Fruit fly (Drosophila melanogaster): ENCODE results near the gene Set.

The Set gene

DNA sequence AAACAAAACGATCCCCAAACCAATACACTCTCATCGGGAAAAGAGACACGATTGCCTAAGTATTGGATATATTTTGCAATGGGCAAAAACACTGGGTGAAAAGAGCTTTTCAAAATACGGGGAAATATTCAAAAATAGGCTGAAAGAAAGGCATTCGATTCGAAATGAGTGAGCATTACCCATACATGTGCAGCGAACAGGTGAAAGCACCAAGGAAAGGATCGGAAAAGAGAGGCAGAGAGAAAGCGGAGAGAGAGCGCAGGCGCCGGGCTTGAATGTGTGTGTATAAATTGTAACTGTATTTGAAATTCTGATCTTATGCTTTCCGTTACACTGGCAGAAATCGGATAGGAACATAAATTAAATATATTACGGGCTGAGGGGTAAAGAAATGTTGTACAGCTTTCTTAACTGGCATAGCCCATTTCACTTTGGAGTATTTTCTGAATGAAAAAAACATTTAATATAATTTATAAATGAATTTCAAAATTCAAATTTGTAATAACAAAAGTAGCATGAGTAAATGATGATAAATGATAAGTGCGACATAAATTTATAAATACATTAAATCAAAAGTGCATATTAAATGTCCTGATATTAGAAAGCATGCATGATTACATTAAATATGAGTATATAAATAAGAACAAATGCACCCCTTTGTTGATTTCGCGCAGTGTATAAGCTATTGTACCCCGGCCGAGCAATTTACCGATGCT is 17.4 kb downstream of the Set start (continued):
- TF ChIP-seq MBD-R2 (GFP tag; IDR thresholded peaks at IDR 0.05) (no peak), cad (GFP tag; optimal IDR thresholded peaks at IDR 0.05) (no peak), pnt (GFP tag; optimal IDR thresholded peaks at IDR 0.05) (no peak), MTF-1 (GFP tag; optimal IDR thresholded peaks at IDR 0.05; ENCODE audit: borderline replicate concordance) (no peak), ttk (GFP tag; IDR thresholded peaks at IDR 0.05) (peak; percentile 63), CG15073 (GFP tag; optimal IDR thresholded peaks at IDR 0.05) (peak; percentile 31), Mrtf (GFP tag; IDR thresholded peaks at IDR 0.05) (no peak), D (optimal IDR thresholded peaks at IDR 0.05) (no peak), D (GFP tag; optimal IDR thresholded peaks at IDR 0.05) (peak; percentile 82), CG30431 (GFP tag; optimal IDR thresholded peaks at IDR 0.05) (peak; percentile 65), ro (GFP tag; IDR thresholded peaks at IDR 0.05) (no peak), Meics (GFP tag; optimal IDR thresholded peaks at IDR 0.05) (peak; percentile 52), GATAe (GFP tag; conservative IDR thresholded peaks at IDR 0.05) (no peak), CG42726 (GFP tag; IDR thresholded peaks at IDR 0.05; ENCODE audit: partially characterized antibody) (no peak), pzg (GFP tag; optimal IDR thresholded peaks at IDR 0.05) (no peak), CG8281 (tag; optimal IDR thresholded peaks at IDR 0.05) (peak; percentile 40), CG2678 (tag; optimal IDR thresholded peaks at IDR 0.05) (peak; percentile 87), Lhr (GFP tag; optimal IDR thresholded peaks at IDR 0.05) (peak; percentile 39), kni (GFP tag; optimal IDR thresholded peaks at IDR 0.05) (peak; percentile 13), Chrac-16 (GFP tag; optimal IDR thresholded peaks at IDR 0.05) (peak; percentile 51), dm (GFP tag; optimal IDR thresholded peaks at IDR 0.05) (no peak), CG8388 (GFP tag; optimal IDR thresholded peaks at IDR 0.05) (peak; percentile 74), Lpt (GFP tag; optimal IDR thresholded peaks at IDR 0.05) (no peak), CG12155 (GFP tag; optimal IDR thresholded peaks at IDR 0.05) (peak; percentile 47), CG18011 (GFP tag; optimal IDR thresholded peaks at IDR 0.05) (no peak), NK7.1 (GFP tag; optimal IDR thresholded peaks at IDR 0.05) (no peak), da (GFP tag; optimal IDR thresholded peaks at IDR 0.05) (no peak), tup (GFP tag; optimal IDR thresholded peaks at IDR 0.05) (no peak), ato (GFP tag; IDR thresholded peaks at IDR 0.05; ENCODE audit: partially characterized antibody) (no peak), CG17186 (GFP tag; optimal IDR thresholded peaks at IDR 0.05) (no peak), CG33557 (GFP tag; optimal IDR thresholded peaks at IDR 0.05) (peak; percentile 74), row (GFP tag; IDR thresholded peaks at IDR 0.05) (peak; percentile 69), crc (GFP tag; optimal IDR thresholded peaks at IDR 0.05) (no peak), jigr1 (GFP tag; IDR thresholded peaks at IDR 0.05) (no peak), CG31441 (GFP tag; IDR thresholded peaks at IDR 0.05) (peak; percentile 86), CG3838 (GFP tag; optimal IDR thresholded peaks at IDR 0.05) (peak; percentile 5), lola (GFP tag; optimal IDR thresholded peaks at IDR 0.05) (peak in 1 of 3 experiments; percentile 91), CG17912 (GFP tag; optimal IDR thresholded peaks at IDR 0.05) (no peak), gem (tag; optimal IDR thresholded peaks at IDR 0.05) (peak; percentile 88), CG10462 (GFP tag; optimal IDR thresholded peaks at IDR 0.05) (peak; percentile 43), CG5180 (GFP tag; optimal IDR thresholded peaks at IDR 0.05) (peak; percentile 56), Doc2 (GFP tag; IDR thresholded peaks at IDR 0.05) (no peak), sob (GFP tag; IDR thresholded peaks at IDR 0.05) (0 out of 2 replicates have a peak, but pooled peaks have one; percentile 34), CG17612 (GFP tag; IDR thresholded peaks at IDR 0.05) (no peak), amos (GFP tag; IDR thresholded peaks at IDR 0.05; ENCODE audit: partially characterized antibody) (no peak), bcd (GFP tag; optimal IDR thresholded peaks at IDR 0.05) (peak; percentile 78), ci (GFP tag; IDR thresholded peaks at IDR 0.05) (0 out of 3 replicates have a peak, but pooled peaks have one; percentile 33), CG10321 (GFP tag; IDR thresholded peaks at IDR 0.05) (0 out of 2 replicates have a peak, but pooled peaks have one; percentile 6), Hmr (GFP tag; optimal IDR thresholded peaks at IDR 0.05) (peak; percentile 50)

All from whole organism, embryonic.